Fruit fly (Drosophila melanogaster): Measurements from ENCODE around the gene CG6833.

Gene CG6833

dm6 chr3L:14055815-14056516, 5.0 kb downstream of the CG6833 start (continued):
- TF ChIP-seq vnd (GFP tag; IDR thresholded peaks at IDR 0.05; ENCODE audit: partially characterized antibody), result no peak
- peak; percentile 19; the same call in 1 of the 4 replicates for TF ChIP-seq Dll (GFP tag; IDR thresholded peaks at IDR 0.05; ENCODE audit: partially characterized antibody)
- no peak for TF ChIP-seq Gug (GFP tag; IDR thresholded peaks at IDR 0.05)
- TF ChIP-seq CG33557 (GFP tag; optimal IDR thresholded peaks at IDR 0.05), result no peak
- TF ChIP-seq tll (GFP tag; optimal IDR thresholded peaks at IDR 0.05), result no peak
- TF ChIP-seq lmd (GFP tag; IDR thresholded peaks at IDR 0.05), result no peak
- no peak for TF ChIP-seq CTCF (GFP tag; optimal IDR thresholded peaks at IDR 0.05)
- no peak for TF ChIP-seq CG18619 (GFP tag; optimal IDR thresholded peaks at IDR 0.05)
- no peak for TF ChIP-seq crc (GFP tag; optimal IDR thresholded peaks at IDR 0.05)
- TF ChIP-seq gce (GFP tag; IDR thresholded peaks at IDR 0.05), result no peak
- peak in 1 of 2 experiments; percentile 1 for TF ChIP-seq Trl (optimal IDR thresholded peaks at IDR 0.05)
- no peak for TF ChIP-seq Trl (GFP tag; optimal IDR thresholded peaks at IDR 0.05)
- TF ChIP-seq Rfx (GFP tag; IDR thresholded peaks at IDR 0.05), result 0 out of 2 replicates have a peak, but pooled peaks have one; percentile 13
- no peak for TF ChIP-seq Sox102F (GFP tag; optimal IDR thresholded peaks at IDR 0.05)
- TF ChIP-seq hbn (GFP tag; IDR thresholded peaks at IDR 0.05; ENCODE audit: partially characterized antibody), result no peak
- no peak for TF ChIP-seq CG15696 (tag; optimal IDR thresholded peaks at IDR 0.05)
- TF ChIP-seq CG11093 (GFP tag; IDR thresholded peaks at IDR 0.05), result no peak
- no peak for TF ChIP-seq lilli (GFP tag; optimal IDR thresholded peaks at IDR 0.05)
- TF ChIP-seq CG4617 (GFP tag; optimal IDR thresholded peaks at IDR 0.05; ENCODE audit: borderline replicate concordance), result no peak
- peak; percentile 68 for TF ChIP-seq oc (tag; optimal IDR thresholded peaks at IDR 0.05)
- TF ChIP-seq Xbp1 (GFP tag; optimal IDR thresholded peaks at IDR 0.05), result no peak
- no peak for TF ChIP-seq CG3281 (GFP tag; optimal IDR thresholded peaks at IDR 0.05)
- no peak for TF ChIP-seq lola (GFP tag; optimal IDR thresholded peaks at IDR 0.05)
- no peak for TF ChIP-seq CG8290 (GFP tag; optimal IDR thresholded peaks at IDR 0.05)
- TF ChIP-seq CG8290 (tag; optimal IDR thresholded peaks at IDR 0.05), result peak in 1 of 2 experiments; percentile 52
- no peak for TF ChIP-seq Atf3 (GFP tag; optimal IDR thresholded peaks at IDR 0.05)
- no peak for TF ChIP-seq Oli (tag; optimal IDR thresholded peaks at IDR 0.05)
- TF ChIP-seq Dp (GFP tag; optimal IDR thresholded peaks at IDR 0.05), result no peak
- no peak for TF ChIP-seq CG7556 (GFP tag; optimal IDR thresholded peaks at IDR 0.05)
- TF ChIP-seq grau (tag; optimal IDR thresholded peaks at IDR 0.05), result no peak
- peak; percentile 2 for TF ChIP-seq lbe (GFP tag; optimal IDR thresholded peaks at IDR 0.05)
- TF ChIP-seq Vsx1 (GFP tag; optimal IDR thresholded peaks at IDR 0.05), result peak; percentile 3
- no peak for TF ChIP-seq CG13624 (GFP tag; optimal IDR thresholded peaks at IDR 0.05)
- TF ChIP-seq mld (GFP tag; IDR thresholded peaks at IDR 0.05; ENCODE audit: partially characterized antibody), result no peak
- no peak for TF ChIP-seq Stat92E (GFP tag; optimal IDR thresholded peaks at IDR 0.05)
- no peak for TF ChIP-seq seq (GFP tag; IDR thresholded peaks at IDR 0.05)
- TF ChIP-seq vvl (GFP tag; IDR thresholded peaks at IDR 0.05), result peak; percentile 62
- TF ChIP-seq slp2 (GFP tag; optimal IDR thresholded peaks at IDR 0.05), result no peak
- TF ChIP-seq unpg (GFP tag; optimal IDR thresholded peaks at IDR 0.05), result no peak
- TF ChIP-seq Doc2 (GFP tag; IDR thresholded peaks at IDR 0.05), result no peak
- no peak for TF ChIP-seq luna (GFP tag; optimal IDR thresholded peaks at IDR 0.05)
- TF ChIP-seq CG16815 (GFP tag; optimal IDR thresholded peaks at IDR 0.05), result no peak
- no peak for TF ChIP-seq CG10979 (tag; optimal IDR thresholded peaks at IDR 0.05)
- TF ChIP-seq Awh (GFP tag; IDR thresholded peaks at IDR 0.05), result peak; percentile 67; the same call in 1 of the 2 replicates
- no peak for TF ChIP-seq Sry-β (GFP tag; optimal IDR thresholded peaks at IDR 0.05)
- no peak for TF ChIP-seq CG8359 (GFP tag; optimal IDR thresholded peaks at IDR 0.05; ENCODE audit: borderline replicate concordance)
- TF ChIP-seq so (GFP tag; IDR thresholded peaks at IDR 0.05), result no peak
- TF ChIP-seq Aef1 (GFP tag; IDR thresholded peaks at IDR 0.05), result no peak
- no peak for TF ChIP-seq wdn (GFP tag; IDR thresholded peaks at IDR 0.05)
- no peak for TF ChIP-seq emc (GFP tag; optimal IDR thresholded peaks at IDR 0.05)

Measured in whole organism, embryonic.